Fruit fly (Drosophila melanogaster): ENCODE data around the gene Cpr67B.

The Cpr67B gene

dm6 chr3L:9451522-9452118 is 47.0 kb downstream of the Cpr67B start, which contains the start of the genes CG3448 and ghi (continued):
- no peak for TF ChIP-seq p53 (GFP tag; optimal IDR thresholded peaks at IDR 0.05)
- peak; percentile 17 for TF ChIP-seq Camta (GFP tag; optimal IDR thresholded peaks at IDR 0.05)
- TF ChIP-seq Kr (GFP tag; optimal IDR thresholded peaks at IDR 0.05), result peak; percentile 91
- peak; percentile 59; the same call in 1 of the 2 replicates for TF ChIP-seq NFAT (GFP tag; IDR thresholded peaks at IDR 0.05)
- peak; percentile 32 for TF ChIP-seq fd96Cb (tag; optimal IDR thresholded peaks at IDR 0.05)
- no peak for TF ChIP-seq Ssrp (tag; optimal IDR thresholded peaks at IDR 0.05)
- no peak for TF ChIP-seq h (optimal IDR thresholded peaks at IDR 0.05)
- TF ChIP-seq CG12942 (GFP tag; optimal IDR thresholded peaks at IDR 0.05), result no peak
- TF ChIP-seq Doc3 (GFP tag; IDR thresholded peaks at IDR 0.05; ENCODE audit: partially characterized antibody), result peak; percentile 65; the same call in 2 of the 3 replicates
- peak; percentile 22; the same call in 1 of the 2 replicates for TF ChIP-seq Rx (GFP tag; IDR thresholded peaks at IDR 0.05)
- TF ChIP-seq Ets97D (GFP tag; optimal IDR thresholded peaks at IDR 0.05), result peak; percentile 63
- TF ChIP-seq CG2678 (tag; optimal IDR thresholded peaks at IDR 0.05), result peak; percentile 81
- no peak for TF ChIP-seq CG11398 (GFP tag; optimal IDR thresholded peaks at IDR 0.05)
- no peak for TF ChIP-seq Oli (tag; optimal IDR thresholded peaks at IDR 0.05)
- TF ChIP-seq sug (tag; optimal IDR thresholded peaks at IDR 0.05), result peak; percentile 23
- TF ChIP-seq abd-A (tag; optimal IDR thresholded peaks at IDR 0.05), result peak; percentile 87
- TF ChIP-seq HLHmδ (GFP tag; optimal IDR thresholded peaks at IDR 0.05), result no peak
- no peak for TF ChIP-seq cato (GFP tag; optimal IDR thresholded peaks at IDR 0.05; ENCODE audit: borderline replicate concordance)
- peak; percentile 76 for TF ChIP-seq CG13296 (GFP tag; optimal IDR thresholded peaks at IDR 0.05)
- peak; percentile 70 for TF ChIP-seq CG1603 (tag; optimal IDR thresholded peaks at IDR 0.05)
- TF ChIP-seq Usf (GFP tag; optimal IDR thresholded peaks at IDR 0.05), result no peak
- TF ChIP-seq CG7271 (tag; optimal IDR thresholded peaks at IDR 0.05), result peak; percentile 36
- TF ChIP-seq tx (GFP tag; optimal IDR thresholded peaks at IDR 0.05), result no peak
- no peak for TF ChIP-seq wor (GFP tag; IDR thresholded peaks at IDR 0.05)
- TF ChIP-seq CG6854 (GFP tag; optimal IDR thresholded peaks at IDR 0.05), result no peak
- TF ChIP-seq NC2α (GFP tag; optimal IDR thresholded peaks at IDR 0.05), result no peak
- no peak for TF ChIP-seq CG10209 (GFP tag; optimal IDR thresholded peaks at IDR 0.05)
- TF ChIP-seq tap (tag; optimal IDR thresholded peaks at IDR 0.05), result peak; percentile 45
- no peak for TF ChIP-seq Lim3 (GFP tag; IDR thresholded peaks at IDR 0.05)
- TF ChIP-seq CG16813 (GFP tag; IDR thresholded peaks at IDR 0.05; ENCODE audit: partially characterized antibody), result peak; percentile 72
- TF ChIP-seq Blimp-1 (GFP tag; optimal IDR thresholded peaks at IDR 0.05), result peak; percentile 65
- TF ChIP-seq CG12299 (tag; optimal IDR thresholded peaks at IDR 0.05), result peak; percentile 8
- no peak for TF ChIP-seq Oaz (GFP tag; IDR thresholded peaks at IDR 0.05)
- TF ChIP-seq Nf-YC (tag; optimal IDR thresholded peaks at IDR 0.05), result peak; percentile 77
- peak; percentile 11 for TF ChIP-seq CG17802 (tag; optimal IDR thresholded peaks at IDR 0.05)
- no peak for TF ChIP-seq CG8089 (GFP tag; optimal IDR thresholded peaks at IDR 0.05)
- TF ChIP-seq lola (GFP tag; optimal IDR thresholded peaks at IDR 0.05), result peak in 1 of 3 experiments; percentile 15
- no peak for TF ChIP-seq CG12071 (GFP tag; optimal IDR thresholded peaks at IDR 0.05)
- TF ChIP-seq Ada2b (GFP tag; IDR thresholded peaks at IDR 0.05), result peak; percentile 54; the same call in 1 of the 2 replicates
- TF ChIP-seq CG3726 (GFP tag; IDR thresholded peaks at IDR 0.05), result no peak
- TF ChIP-seq Tbp (GFP tag; optimal IDR thresholded peaks at IDR 0.05), result no peak
- TF ChIP-seq CG9609 (GFP tag; optimal IDR thresholded peaks at IDR 0.05), result no peak
- peak; percentile 65 for TF ChIP-seq Sox100B (GFP tag; optimal IDR thresholded peaks at IDR 0.05)
- TF ChIP-seq wek (GFP tag; optimal IDR thresholded peaks at IDR 0.05), result peak; percentile 6
- no peak for TF ChIP-seq CG9876 (GFP tag; optimal IDR thresholded peaks at IDR 0.05)
- TF ChIP-seq C15 (GFP tag; IDR thresholded peaks at IDR 0.05), result no peak
- TF ChIP-seq CG17385 (GFP tag; optimal IDR thresholded peaks at IDR 0.05), result no peak
- no peak for TF ChIP-seq nau (GFP tag; optimal IDR thresholded peaks at IDR 0.05)
- TF ChIP-seq prd (optimal IDR thresholded peaks at IDR 0.05), result no peak
- TF ChIP-seq prd (GFP tag; IDR thresholded peaks at IDR 0.05), result peak; percentile 58; the same call in 2 of the 3 replicates
